Worm (Caenorhabditis elegans) whole organism, L3 larva: ENCODE results near the gene C07E3.10.

Source experiments
- aly-2 ChIP-seq: fragments of 150-350 bp; optimal IDR thresholded peaks from 2 replicates; lab custom pipeline; 2014; ENCODE audit warnings: missing biosample characterization, missing genetic modification characterization
- ama-1 ChIP-seq: fragments of 150-350 bp; optimal IDR thresholded peaks from 2 replicates; lab custom pipeline; 2018
- ceh-16 ChIP-seq: sonication (generic microtip); optimal IDR thresholded peaks from 2 replicates; lab custom pipeline; 2017; ENCODE audit warnings: missing biosample characterization, missing genetic modification characterization
- daf-12 ChIP-seq: fragments of 150-350 bp; optimal IDR thresholded peaks from 2 replicates; lab custom pipeline; 2014; ENCODE audit warnings: missing biosample characterization, missing genetic modification reagents, missing genetic modification characterization
- egl-5 ChIP-seq: fragments of 150-350 bp; optimal IDR thresholded peaks from 2 replicates; lab custom pipeline; 2017; ENCODE audit warnings: missing biosample characterization, missing genetic modification reagents, missing genetic modification characterization, inconsistent platforms
- elt-1 ChIP-seq: fragments of 150-350 bp; optimal IDR thresholded peaks from 2 replicates; lab custom pipeline; 2014; ENCODE audit warnings: missing biosample characterization, missing genetic modification characterization
- fkh-2 ChIP-seq: fragments of 150-350 bp; optimal IDR thresholded peaks from 2 replicates; lab custom pipeline; 2014; ENCODE audit warnings: missing biosample characterization, missing genetic modification reagents, missing genetic modification characterization
- hmg-11 ChIP-seq: sonication (generic microtip); optimal IDR thresholded peaks from 2 replicates; lab custom pipeline; 2016; ENCODE audit warnings: missing genetic modification characterization, missing compliant biosample characterization
- jun-1 ChIP-seq: fragments of 150-350 bp; optimal IDR thresholded peaks from 2 replicates; lab custom pipeline; 2014; ENCODE audit warnings: missing biosample characterization, missing genetic modification reagents, missing genetic modification characterization
- lin-15B ChIP-seq: fragments of 150-350 bp; optimal IDR thresholded peaks from 2 replicates; lab custom pipeline; 2014; ENCODE audit warnings: missing biosample characterization, missing genetic modification characterization
- lin-39 ChIP-seq: fragments of 150-350 bp; optimal IDR thresholded peaks from 2 replicates; lab custom pipeline; 2018; ENCODE audit warnings: missing biosample characterization, missing genetic modification reagents, missing genetic modification characterization
- lsy-12 ChIP-seq: sonication (generic microtip); optimal IDR thresholded peaks from 2 replicates; lab custom pipeline; 2016; ENCODE audit warnings: mild to moderate bottlenecking, missing genetic modification characterization, missing compliant biosample characterization
- mml-1 ChIP-seq: fragments of 150-350 bp; sonication (generic microtip); optimal IDR thresholded peaks from 3 replicates; lab custom pipeline; 2014; ENCODE audit warnings: missing biosample characterization, missing genetic modification characterization
- nfya-1 ChIP-seq: sonication (generic microtip); optimal IDR thresholded peaks from 2 replicates; lab custom pipeline; 2017; ENCODE audit warnings: missing genetic modification characterization, mild to moderate bottlenecking, missing compliant biosample characterization, antibody characterized with exemption, moderate library complexity; ENCODE audit not compliant: insufficient read depth
- nhr-11 ChIP-seq: fragments of 150-350 bp; optimal IDR thresholded peaks from 2 replicates; lab custom pipeline; 2014; ENCODE audit warnings: missing biosample characterization, missing genetic modification characterization
- nhr-12 ChIP-seq: fragments of 150-350 bp; optimal IDR thresholded peaks from 2 replicates; lab custom pipeline; 2014; ENCODE audit warnings: missing biosample characterization, missing genetic modification characterization
- nhr-23 ChIP-seq: fragments of 150-350 bp; optimal IDR thresholded peaks from 2 replicates; lab custom pipeline; 2014; ENCODE audit warnings: missing biosample characterization, missing genetic modification reagents, missing genetic modification characterization
- nhr-237 ChIP-seq: fragments of 150-350 bp; optimal IDR thresholded peaks from 2 replicates; lab custom pipeline; 2014; ENCODE audit warnings: missing biosample characterization, missing genetic modification characterization
- nhr-28 ChIP-seq: fragments of 150-350 bp; optimal IDR thresholded peaks from 2 replicates; lab custom pipeline; 2014; ENCODE audit warnings: missing biosample characterization, missing genetic modification characterization
- nhr-43 ChIP-seq: sonication (generic microtip); optimal IDR thresholded peaks from 2 replicates; lab custom pipeline; 2016; ENCODE audit warnings: mild to moderate bottlenecking, missing genetic modification characterization, missing compliant biosample characterization; ENCODE audit not compliant: poor library complexity, severe bottlenecking
- nhr-67 ChIP-seq: fragments of 150-350 bp; optimal IDR thresholded peaks from 2 replicates; lab custom pipeline; 2014; ENCODE audit warnings: missing biosample characterization, missing genetic modification characterization
- nhr-76 ChIP-seq: fragments of 150-350 bp; sonication (generic microtip); optimal IDR thresholded peaks from 5 replicates; lab custom pipeline; 2014; ENCODE audit warnings: missing biosample characterization, missing genetic modification characterization
- pha-4 ChIP-seq: fragments of 150-350 bp; optimal IDR thresholded peaks from 2 replicates; lab custom pipeline; 2014; ENCODE audit warnings: missing biosample characterization, missing genetic modification reagents, missing genetic modification characterization
- pqm-1 ChIP-seq: fragments of 150-350 bp; optimal IDR thresholded peaks from 2 replicates; lab custom pipeline; 2017; ENCODE audit warnings: missing biosample characterization, missing genetic modification characterization, inconsistent platforms
- sea-2 ChIP-seq: fragments of 150-350 bp; sonication (generic microtip); optimal IDR thresholded peaks from 4 replicates; lab custom pipeline; 2014; ENCODE audit warnings: missing biosample characterization, missing genetic modification reagents, missing genetic modification characterization
- skn-1 ChIP-seq: fragments of 150-350 bp; optimal IDR thresholded peaks from 2 replicates; lab custom pipeline; 2014; ENCODE audit warnings: missing biosample characterization, missing genetic modification characterization
- snpc-4 ChIP-seq: fragments of 150-350 bp; optimal IDR thresholded peaks from 2 replicates; lab custom pipeline; 2014; ENCODE audit warnings: missing biosample characterization, missing genetic modification characterization
- tbx-2 ChIP-seq: sonication (generic microtip); optimal IDR thresholded peaks from 2 replicates; lab custom pipeline; 2016; ENCODE audit warnings: mild to moderate bottlenecking, missing genetic modification characterization, missing compliant biosample characterization
- unc-39 ChIP-seq: sonication (generic microtip); optimal IDR thresholded peaks from 4 replicates; lab custom pipeline; 2017; ENCODE audit warnings: missing biosample characterization, missing genetic modification characterization
- zag-1 ChIP-seq: fragments of 150-350 bp; optimal IDR thresholded peaks from 2 replicates; lab custom pipeline; 2014; ENCODE audit warnings: missing biosample characterization, missing genetic modification characterization
- ztf-4 ChIP-seq: fragments of 150-350 bp; optimal IDR thresholded peaks from 2 replicates; lab custom pipeline; 2014; ENCODE audit warnings: missing biosample characterization, missing genetic modification characterization

The C07E3.10 gene

DNA sequence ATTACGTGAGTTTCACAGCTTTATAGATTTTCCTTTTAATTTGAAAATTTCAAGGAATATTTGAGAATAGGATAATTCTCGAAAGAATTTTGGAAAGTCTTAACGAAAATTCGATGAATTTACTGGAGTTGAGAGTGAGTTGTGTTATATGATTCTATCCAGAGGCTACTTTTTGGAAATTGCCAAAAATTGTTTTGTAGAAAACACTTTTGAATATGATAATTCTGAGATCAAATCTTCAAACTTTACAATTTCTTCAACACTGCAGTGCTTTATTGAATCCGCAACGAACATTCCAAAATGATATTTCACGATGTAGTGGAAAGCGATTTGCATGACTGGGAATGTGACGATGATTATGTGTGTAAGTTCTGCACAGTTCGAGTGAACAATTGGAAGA lies 5.8 kb downstream of the C07E3.10 start, which contains the start of gene C07E3.8:
Gene C07E3.8 (plus strand): TSS at position 301 of the 400 bp plus-strand sequence.
- TF ChIP-seq ama-1 = no peak
- no peak for TF ChIP-seq aly-2 (tag; lab: Kevin White, UChicago)
- no peak for TF ChIP-seq ztf-4
- no peak for TF ChIP-seq nhr-43 (tag; lab: Kevin White, UChicago)
- no peak for TF ChIP-seq tbx-2 (tag; lab: Kevin White, UChicago)
- TF ChIP-seq mml-1 (tag; lab: Kevin White, UChicago) = no peak
- TF ChIP-seq nhr-76 (tag; lab: Kevin White, UChicago) = no peak

DNA sequence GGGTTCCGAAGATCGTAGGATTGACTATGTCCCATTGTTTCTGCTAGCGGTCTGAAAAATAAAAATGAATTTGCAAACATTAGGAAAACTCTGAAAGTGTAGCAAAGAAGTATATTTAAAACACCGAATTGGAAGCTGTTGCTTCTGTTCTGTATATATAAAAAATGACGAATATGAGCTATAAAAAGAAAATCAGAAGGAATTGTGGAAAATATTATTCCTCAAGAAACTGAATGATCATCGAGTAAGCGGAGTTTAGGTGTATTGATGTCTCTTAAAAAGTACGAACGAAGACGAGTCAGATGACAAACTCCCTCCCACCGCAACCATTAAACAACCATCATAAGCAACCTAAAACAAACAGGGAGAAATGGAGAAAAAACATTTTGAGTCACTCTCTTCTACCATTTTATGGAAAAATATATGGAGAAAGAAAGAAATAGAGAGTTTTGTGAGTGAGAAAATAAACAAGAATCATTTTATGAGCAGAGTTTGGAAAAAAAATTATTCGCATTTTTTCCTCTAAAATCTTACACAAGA lies 11.4 kb downstream of the C07E3.10 start, which contains the start of gene C07E3.3:
Gene C07E3.3 (minus strand): TSS at position 51 of the 540 bp plus-strand sequence.
- TF ChIP-seq pha-4 (tag; lab: Kevin White, UChicago) (peak; percentile 74), nhr-11 (tag; lab: Kevin White, UChicago) (no peak), unc-39 (tag; lab: Kevin White, UChicago) (no peak)

DNA sequence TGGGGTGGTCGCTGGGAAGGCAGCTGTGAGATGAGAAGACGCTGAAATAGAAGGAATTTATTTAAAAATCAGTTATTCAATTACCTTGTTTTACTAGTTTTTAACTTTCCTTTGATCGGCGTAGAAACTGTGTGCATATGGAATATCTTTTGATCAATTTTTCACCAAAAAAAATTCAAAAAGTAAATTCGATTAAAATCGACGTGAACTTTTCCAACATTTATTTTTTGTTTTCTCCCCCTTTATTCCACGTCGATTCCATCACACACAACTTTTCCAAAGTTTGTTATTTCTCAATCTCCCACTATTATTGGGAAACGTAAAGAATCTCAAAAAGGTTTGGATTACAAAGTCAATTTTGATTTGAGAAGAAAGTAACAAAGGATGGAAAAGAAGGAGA lies 14.3 kb downstream of the C07E3.10 start, which contains the start of gene C07E3.4:
Gene C07E3.4 (plus strand): TSS at position 301 of the 400 bp plus-strand sequence.
- TF ChIP-seq lin-39 (tag; lab: Kevin White, UChicago) = no peak
- TF ChIP-seq nhr-76 (tag; lab: Kevin White, UChicago) = no peak
- TF ChIP-seq elt-1 = no peak
- no peak for TF ChIP-seq pha-4 (tag; lab: Kevin White, UChicago)
- no peak for TF ChIP-seq mml-1 (tag; lab: Kevin White, UChicago)
- no peak for TF ChIP-seq nhr-28 (tag; lab: Kevin White, UChicago)
- no peak for TF ChIP-seq skn-1 (tag; lab: Kevin White, UChicago)

DNA sequence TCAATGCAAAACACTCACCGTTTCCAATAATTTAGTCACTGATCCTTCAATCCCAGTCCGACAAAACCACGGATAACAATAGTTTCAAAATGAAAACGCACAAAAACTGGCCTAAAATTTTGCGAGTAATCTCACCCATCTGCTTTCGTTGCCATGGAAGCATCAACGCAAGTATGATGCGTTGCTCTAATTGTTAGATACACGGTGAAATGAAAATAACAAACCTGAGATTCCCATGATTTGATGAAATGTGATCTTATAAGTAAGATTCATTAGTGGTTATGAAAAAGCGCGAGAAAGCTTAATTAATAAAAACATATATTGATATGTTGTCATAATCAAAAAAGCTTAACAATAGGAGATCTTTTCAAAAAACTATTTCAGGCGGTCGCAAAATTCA lies 21.0 kb downstream of the C07E3.10 start, which contains the start of gene ceh-57:
Gene ceh-57 (minus strand): TSS at position 95 of the 400 bp plus-strand sequence.
- no peak for TF ChIP-seq snpc-4
- no peak for TF ChIP-seq egl-5 (tag; lab: Kevin White, UChicago)
- TF ChIP-seq ama-1 = no peak
- no peak for TF ChIP-seq daf-12
- no peak for TF ChIP-seq ceh-16 (tag; lab: Kevin White, UChicago)
- TF ChIP-seq nhr-67 (tag; lab: Kevin White, UChicago) = no peak
- TF ChIP-seq nhr-12 (tag; lab: Kevin White, UChicago) = no peak
- no peak for TF ChIP-seq fkh-2 (tag; lab: Kevin White, UChicago)
- no peak for TF ChIP-seq nhr-11 (tag; lab: Kevin White, UChicago)
- no peak for TF ChIP-seq lin-15B (tag; lab: Kevin White, UChicago)
- no peak for TF ChIP-seq sea-2 (GFP tag; lab: Kevin White, UChicago)
- TF ChIP-seq unc-39 (tag; lab: Kevin White, UChicago) = no peak
- no peak for TF ChIP-seq aly-2 (tag; lab: Kevin White, UChicago)
- no peak for TF ChIP-seq nhr-23 (tag; lab: Kevin White, UChicago)
- no peak for TF ChIP-seq nhr-237 (tag; lab: Kevin White, UChicago)
- TF ChIP-seq mml-1 (tag; lab: Kevin White, UChicago) = no peak
- TF ChIP-seq hmg-11 (tag; lab: Kevin White, UChicago) = no peak
- TF ChIP-seq pqm-1 (tag; lab: Kevin White, UChicago) = no peak

DNA sequence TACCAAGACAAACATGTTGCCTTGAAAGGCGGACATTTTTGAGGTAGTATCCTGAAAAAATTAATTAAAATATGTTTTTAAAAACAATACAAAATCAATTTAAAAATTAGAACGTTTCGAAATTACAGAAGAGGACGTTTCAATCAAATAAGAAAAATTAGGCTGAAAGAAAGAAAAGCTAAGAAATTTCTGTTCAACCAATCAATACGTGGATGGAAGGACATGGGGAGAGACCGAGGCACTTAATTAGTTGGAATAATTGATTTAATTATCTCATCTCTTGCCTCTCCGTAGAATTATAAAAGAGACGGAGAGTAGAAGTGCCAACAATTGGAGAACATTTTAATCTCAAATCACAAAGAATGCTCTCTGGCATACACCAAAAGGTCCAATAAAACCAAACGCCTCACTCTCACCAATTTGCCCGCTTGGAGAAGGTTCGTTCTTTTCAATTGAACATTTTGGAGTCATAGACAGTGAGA lies 23.4 kb downstream of the C07E3.10 start, which contains the start of gene ceh-58:
Gene ceh-58 (minus strand): TSS at position 51 of the 482 bp plus-strand sequence.
- TF ChIP-seq egl-5 (tag; lab: Kevin White, UChicago) = no peak
- TF ChIP-seq nhr-12 (tag; lab: Kevin White, UChicago) = no peak
- no peak for TF ChIP-seq nhr-28 (tag; lab: Kevin White, UChicago)
- no peak for TF ChIP-seq jun-1 (tag; lab: Kevin White, UChicago)
- no peak for TF ChIP-seq ama-1
- TF ChIP-seq zag-1 (tag; lab: Kevin White, UChicago) = no peak
- TF ChIP-seq lsy-12 (tag; lab: Kevin White, UChicago) = no peak

DNA sequence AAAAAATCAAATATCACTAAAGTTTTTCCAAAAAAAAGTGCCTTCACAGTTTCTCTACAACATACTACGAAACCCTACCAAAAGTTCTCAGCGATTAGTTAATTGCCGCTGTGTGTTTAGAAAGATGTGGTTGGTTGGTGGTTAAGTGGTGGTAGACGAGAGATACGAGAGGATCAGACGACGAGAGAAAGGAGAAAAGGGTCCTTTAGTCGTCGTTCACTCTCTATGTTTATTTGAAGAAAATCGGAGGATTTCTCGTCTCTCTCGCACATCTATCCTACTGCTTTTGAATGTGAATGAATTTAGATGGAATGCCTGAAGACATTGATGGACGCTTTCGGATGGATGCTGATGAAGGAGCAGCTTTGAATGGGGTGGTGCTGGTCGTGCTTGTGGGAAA lies 24.7 kb downstream of the C07E3.10 start:
- TF ChIP-seq hmg-11 (tag; lab: Kevin White, UChicago) (peak; percentile 20), nhr-237 (tag; lab: Kevin White, UChicago) (no peak), lin-39 (tag; lab: Kevin White, UChicago) (peak; percentile 56), jun-1 (tag; lab: Kevin White, UChicago) (no peak), nfya-1 (tag; lab: Kevin White, UChicago) (peak; percentile 23)
